Fruit fly (Drosophila melanogaster) whole organism, adult: Measurements from ENCODE around the gene Kul.

ENCODE experiments used
- CG11617 ChIP-seq: fragments of 200-800 bp; sonication (Bioruptor generic); optimal IDR thresholded peaks from 2 replicates; lab custom pipeline; 2017; ENCODE audit warnings: mild to moderate bottlenecking, missing biosample characterization, missing genetic modification reagents, missing genetic modification characterization
- CG12768 ChIP-seq: fragments of 200-800 bp; sonication (Bioruptor generic); optimal IDR thresholded peaks from 2 replicates; lab custom pipeline; 2017; ENCODE audit warnings: missing biosample characterization, missing genetic modification characterization, mild to moderate bottlenecking, moderate library complexity, missing genetic modification reagents
- CG14711 ChIP-seq: fragments of 200-800 bp; sonication (Bioruptor generic); optimal IDR thresholded peaks from 2 replicates; lab custom pipeline; 2018; ENCODE audit warnings: missing biosample characterization, mild to moderate bottlenecking, missing genetic modification characterization, moderate library complexity
- CG1620 ChIP-seq: fragments of 200-800 bp; sonication (Bioruptor generic); optimal IDR thresholded peaks from 2 replicates; lab custom pipeline; 2016; ENCODE audit warnings: missing biosample characterization, missing genetic modification characterization
- CG33017 ChIP-seq: fragments of 200-800 bp; sonication (Bioruptor generic); optimal IDR thresholded peaks from 2 replicates; lab custom pipeline; 2018; ENCODE audit warnings: missing biosample characterization, mild to moderate bottlenecking, missing genetic modification characterization, moderate library complexity
- CG5204 ChIP-seq: fragments of 200-800 bp; sonication (Bioruptor generic); optimal IDR thresholded peaks from 2 replicates; lab custom pipeline; 2016; ENCODE audit warnings: missing biosample characterization, missing genetic modification characterization
- CG7045 ChIP-seq: fragments of 200-800 bp; sonication (Bioruptor generic); optimal IDR thresholded peaks from 2 replicates; lab custom pipeline; 2017; ENCODE audit warnings: missing biosample characterization, mild to moderate bottlenecking, missing genetic modification characterization
- CG7101 ChIP-seq: fragments of 200-800 bp; sonication (Bioruptor generic); optimal IDR thresholded peaks from 2 replicates; lab custom pipeline; 2018; ENCODE audit warnings: missing biosample characterization, mild to moderate bottlenecking, missing genetic modification characterization, moderate library complexity
- Clk ChIP-seq: fragments of 200-800 bp; sonication (Bioruptor generic); optimal IDR thresholded peaks from 2 replicates; lab custom pipeline; 2017; ENCODE audit warnings: missing biosample characterization, missing genetic modification characterization
- Crg-1 ChIP-seq: fragments of 200-800 bp; sonication (Bioruptor generic); optimal IDR thresholded peaks from 2 replicates; lab custom pipeline; 2016; ENCODE audit warnings: missing biosample characterization, missing genetic modification characterization
- Hr96 ChIP-seq: fragments of 200-800 bp; sonication (Bioruptor generic); optimal IDR thresholded peaks from 2 replicates; lab custom pipeline; 2016; ENCODE audit warnings: missing biosample characterization, missing genetic modification characterization
- Mnt ChIP-seq: fragments of 200-800 bp; sonication (Bioruptor generic); optimal IDR thresholded peaks from 2 replicates; lab custom pipeline; 2016; ENCODE audit warnings: missing biosample characterization, mild to moderate bottlenecking, missing genetic modification characterization
- bab1 ChIP-seq: fragments of 200-800 bp; sonication (Bioruptor generic); optimal IDR thresholded peaks from 3 replicates; lab custom pipeline; 2019; ENCODE audit warnings: missing biosample characterization, mild to moderate bottlenecking, missing genetic modification characterization, moderate library complexity
- cic ChIP-seq: fragments of 200-800 bp; sonication (Bioruptor generic); optimal IDR thresholded peaks from 2 replicates; lab custom pipeline; 2017; ENCODE audit warnings: missing biosample characterization, mild to moderate bottlenecking, missing genetic modification characterization, moderate library complexity
- cnc ChIP-seq, 2 experiments: fragments of >200 bp; optimal IDR thresholded peaks; 2 replicates each; lab custom pipeline; 2017
- kay ChIP-seq: fragments of 200-800 bp; sonication (Bioruptor generic); peaks from one replicate; lab custom pipeline; 2016; ENCODE audit warnings: missing biosample characterization, missing genetic modification characterization, borderline replicate concordance
- ovo ChIP-seq: fragments of 200-800 bp; sonication (Bioruptor generic); optimal IDR thresholded peaks from 2 replicates; lab custom pipeline; 2016; ENCODE audit warnings: missing biosample characterization, missing genetic modification characterization
- pad ChIP-seq: fragments of 200-800 bp; sonication (Bioruptor generic); optimal IDR thresholded peaks from 3 replicates; lab custom pipeline; 2017; ENCODE audit warnings: missing biosample characterization, missing genetic modification characterization, mild to moderate bottlenecking, moderate library complexity, missing genetic modification reagents
- tj ChIP-seq: fragments of 200-800 bp; sonication (Bioruptor generic); optimal IDR thresholded peaks from 3 replicates; lab custom pipeline; 2017; ENCODE audit warnings: missing biosample characterization, mild to moderate bottlenecking, missing genetic modification characterization, moderate library complexity
- toe ChIP-seq: fragments of 200-800 bp; sonication (Bioruptor generic); optimal IDR thresholded peaks from 2 replicates; lab custom pipeline; 2016; ENCODE audit warnings: missing biosample characterization, missing genetic modification characterization

Gene Kul

dm6 chr3R:29770930-29771329, 45.3 kb downstream of the Kul start:
- no peak for TF ChIP-seq CG7045 (GFP tag; lab: Kevin White, UChicago)
- TF ChIP-seq Hr96 (GFP tag; lab: Kevin White, UChicago) = no peak

DNA sequence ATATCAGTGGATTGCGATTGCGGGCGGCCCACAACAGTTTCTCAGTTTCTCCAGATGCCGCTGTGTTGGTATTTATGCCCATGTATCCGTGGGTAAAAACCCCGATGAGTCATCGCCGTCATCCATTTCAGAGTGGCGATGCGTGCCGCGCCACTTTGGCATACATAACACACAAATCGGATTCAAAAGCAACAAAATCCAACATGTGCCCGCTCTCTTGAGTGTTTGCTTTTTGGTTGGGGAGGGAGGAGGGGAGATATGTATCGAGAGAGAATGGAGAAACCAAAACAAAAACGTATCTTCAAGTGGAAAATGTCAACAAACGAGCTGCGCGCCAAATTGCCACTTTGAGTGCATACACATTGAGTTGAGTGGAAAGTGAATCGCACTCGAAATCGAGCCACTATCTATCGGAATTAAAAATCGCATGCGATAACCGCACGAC, 46.0 kb downstream of the Kul start:
- TF ChIP-seq pad (GFP tag; lab: Kevin White, UChicago) = no peak
- TF ChIP-seq Hr96 (GFP tag; lab: Kevin White, UChicago) = no peak
- no peak for TF ChIP-seq ovo (GFP tag; lab: Kevin White, UChicago)
- no peak for TF ChIP-seq cnc (optimal IDR thresholded peaks at IDR 0.05; lab: Kevin White, UChicago)
- peak; percentile 86 for TF ChIP-seq cic
- TF ChIP-seq CG33017 (tag; lab: Kevin White, UChicago) = peak; percentile 20
- TF ChIP-seq bab1 (GFP tag; lab: Kevin White, UChicago) = no peak
- no peak for TF ChIP-seq Clk (GFP tag; lab: Kevin White, UChicago)
- TF ChIP-seq Mnt (GFP tag; lab: Kevin White, UChicago) = peak; percentile 87
- TF ChIP-seq kay (GFP tag; lab: Kevin White, UChicago) = no peak

- TF ChIP-seq Clk (GFP tag; lab: Kevin White, UChicago) = no peak
- TF ChIP-seq bab1 (GFP tag; lab: Kevin White, UChicago) = no peak
- TF ChIP-seq Crg-1 (GFP tag; lab: Kevin White, UChicago) = no peak
- TF ChIP-seq pad (GFP tag; lab: Kevin White, UChicago) = peak; percentile 46
- no peak for TF ChIP-seq kay (GFP tag; lab: Kevin White, UChicago)
- peak; percentile 5 for TF ChIP-seq ovo (GFP tag; lab: Kevin White, UChicago)
- peak; percentile 50 for TF ChIP-seq CG7045 (GFP tag; lab: Kevin White, UChicago)
- no peak for TF ChIP-seq CG7101
- no peak for TF ChIP-seq CG12768 (GFP tag; lab: Kevin White, UChicago)
- TF ChIP-seq CG5204 (GFP tag; lab: Kevin White, UChicago) = peak; percentile 36
- TF ChIP-seq Hr96 (GFP tag; lab: Kevin White, UChicago) = peak; percentile 59
- TF ChIP-seq tj (GFP tag; lab: Kevin White, UChicago) = peak; percentile 16
- no peak for TF ChIP-seq cic
- no peak for TF ChIP-seq CG1620 (GFP tag; lab: Kevin White, UChicago)
- peak in 1 of 2 experiments; percentile 89 for TF ChIP-seq cnc (optimal IDR thresholded peaks at IDR 0.05; lab: Kevin White, UChicago)
- no peak for TF ChIP-seq CG33017 (tag; lab: Kevin White, UChicago)
- TF ChIP-seq CG14711 (tag; lab: Kevin White, UChicago) = no peak
- peak; percentile 19 for TF ChIP-seq toe (GFP tag; lab: Kevin White, UChicago)
- peak; percentile 29 for TF ChIP-seq CG11617 (GFP tag; lab: Kevin White, UChicago)
- no peak for TF ChIP-seq Mnt (GFP tag; lab: Kevin White, UChicago)
Observed at dm6 chr3R:29772090-29772794, 46.6 kb downstream of the Kul start.

DNA sequence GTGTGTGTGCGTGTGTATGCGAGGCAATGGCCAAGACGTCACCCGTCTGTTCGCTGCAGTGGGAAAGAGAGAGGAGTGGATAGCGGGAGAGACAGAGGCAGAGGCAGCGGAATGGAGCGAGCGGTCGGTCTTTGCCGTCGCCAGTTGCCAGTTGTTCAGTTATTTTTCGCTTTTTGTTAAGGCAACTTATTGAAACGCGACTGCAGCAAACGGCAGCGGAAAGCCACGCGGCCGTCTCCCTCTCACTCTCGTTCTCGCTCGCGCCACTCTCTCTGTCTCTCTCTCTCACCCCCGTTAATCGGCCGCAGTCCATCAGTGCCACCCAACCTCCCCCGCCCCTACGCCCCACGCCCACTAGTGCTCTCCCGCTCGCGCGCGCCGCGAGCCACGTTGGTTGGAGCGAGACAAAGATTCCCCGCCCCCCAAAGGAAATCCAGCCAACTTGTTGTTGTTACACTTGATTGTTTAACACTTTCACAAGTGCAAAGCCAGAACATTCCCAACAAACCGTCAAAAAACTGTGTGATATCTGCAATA, 47.2 kb downstream of the Kul start:
- TF ChIP-seq cnc (optimal IDR thresholded peaks at IDR 0.05; lab: Kevin White, UChicago) (no peak), CG7045 (GFP tag; lab: Kevin White, UChicago) (no peak), Clk (GFP tag; lab: Kevin White, UChicago) (no peak), ovo (GFP tag; lab: Kevin White, UChicago) (peak; percentile 49), CG7101 (peak; percentile 5), CG11617 (GFP tag; lab: Kevin White, UChicago) (no peak), tj (GFP tag; lab: Kevin White, UChicago) (peak; percentile 83), Hr96 (GFP tag; lab: Kevin White, UChicago) (no peak), pad (GFP tag; lab: Kevin White, UChicago) (peak; percentile 73), CG5204 (GFP tag; lab: Kevin White, UChicago) (no peak), Mnt (GFP tag; lab: Kevin White, UChicago) (peak; percentile 79), CG33017 (tag; lab: Kevin White, UChicago) (peak; percentile 50), Crg-1 (GFP tag; lab: Kevin White, UChicago) (no peak), CG1620 (GFP tag; lab: Kevin White, UChicago) (no peak), bab1 (GFP tag; lab: Kevin White, UChicago) (peak; percentile 23), toe (GFP tag; lab: Kevin White, UChicago) (no peak), CG12768 (GFP tag; lab: Kevin White, UChicago) (peak; percentile 91), cic (peak; percentile 88), kay (GFP tag; lab: Kevin White, UChicago) (no peak), CG14711 (tag; lab: Kevin White, UChicago) (no peak)

- TF ChIP-seq cnc (optimal IDR thresholded peaks at IDR 0.05; lab: Kevin White, UChicago) (peak in 1 of 2 experiments; percentile 8), pad (GFP tag; lab: Kevin White, UChicago) (peak; percentile 36), CG7045 (GFP tag; lab: Kevin White, UChicago) (peak; percentile 86), Hr96 (GFP tag; lab: Kevin White, UChicago) (peak; percentile 75), CG11617 (GFP tag; lab: Kevin White, UChicago) (peak; percentile 88), Clk (GFP tag; lab: Kevin White, UChicago) (peak; percentile 66), CG12768 (GFP tag; lab: Kevin White, UChicago) (peak; percentile 83), toe (GFP tag; lab: Kevin White, UChicago) (peak; percentile 87), CG5204 (GFP tag; lab: Kevin White, UChicago) (peak; percentile 93), CG33017 (tag; lab: Kevin White, UChicago) (peak; percentile 74), tj (GFP tag; lab: Kevin White, UChicago) (peak; percentile 63), Crg-1 (GFP tag; lab: Kevin White, UChicago) (no peak), cic (no peak), CG14711 (tag; lab: Kevin White, UChicago) (peak; percentile 55), Mnt (GFP tag; lab: Kevin White, UChicago) (peak; percentile 34), kay (GFP tag; lab: Kevin White, UChicago) (no peak), CG1620 (GFP tag; lab: Kevin White, UChicago) (peak; percentile 62), CG7101 (peak; percentile 84), bab1 (GFP tag; lab: Kevin White, UChicago) (peak; percentile 59), ovo (GFP tag; lab: Kevin White, UChicago) (peak; percentile 69)
Observed at dm6 chr3R:29773833-29774324, 48.2 kb downstream of the Kul start.
